Worm (Caenorhabditis elegans): Measurements from ENCODE around the gene emb-1.

DNA sequence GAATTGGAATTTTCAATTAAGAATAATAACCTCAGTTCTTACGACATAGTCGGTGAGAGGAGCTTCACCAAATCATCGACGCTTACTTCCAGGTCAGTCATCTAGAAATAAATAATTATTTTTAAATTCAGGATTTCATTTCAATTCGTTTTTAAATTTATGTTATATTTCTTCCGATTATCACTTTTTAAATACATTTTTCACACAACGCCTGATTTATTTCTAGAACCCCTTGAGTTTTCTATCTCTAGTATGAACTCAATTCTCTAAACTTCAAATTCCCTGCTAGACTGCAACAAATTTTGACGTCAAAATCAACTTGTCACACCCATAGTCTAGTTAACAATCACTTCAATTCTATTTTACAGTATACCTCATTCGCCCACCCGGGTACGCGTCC, 23.8 kb upstream of the emb-1 start, which contains the start of gene Y54H5A.2:
- no peak for TF ChIP-seq nhr-12 (tag; optimal IDR thresholded peaks at IDR 0.05)
- TF ChIP-seq unc-39 (tag; optimal IDR thresholded peaks at IDR 0.05) = no peak
- no peak for TF ChIP-seq blmp-1 (tag; optimal IDR thresholded peaks at IDR 0.05)
- TF ChIP-seq ztf-11 (tag; optimal IDR thresholded peaks at IDR 0.05) = no peak
- TF ChIP-seq sem-2 (GFP tag; optimal IDR thresholded peaks at IDR 0.05) = no peak
- no peak for TF ChIP-seq mep-1 (tag; optimal IDR thresholded peaks at IDR 0.05)
- no peak for TF ChIP-seq nhr-237 (tag; optimal IDR thresholded peaks at IDR 0.05)
- TF ChIP-seq pha-4 (tag; optimal IDR thresholded peaks at IDR 0.05) = no peak
- TF ChIP-seq nhr-2 (tag; optimal IDR thresholded peaks at IDR 0.05) = no peak
- TF ChIP-seq unc-62 (GFP tag; optimal IDR thresholded peaks at IDR 0.05) = no peak
- no peak for TF ChIP-seq ces-1 (GFP tag; optimal IDR thresholded peaks at IDR 0.05)
- TF ChIP-seq nhr-28 (tag; optimal IDR thresholded peaks at IDR 0.05) = no peak
